Fruit fly (Drosophila melanogaster): Measurements from ENCODE around the gene CG15739.

DNA sequence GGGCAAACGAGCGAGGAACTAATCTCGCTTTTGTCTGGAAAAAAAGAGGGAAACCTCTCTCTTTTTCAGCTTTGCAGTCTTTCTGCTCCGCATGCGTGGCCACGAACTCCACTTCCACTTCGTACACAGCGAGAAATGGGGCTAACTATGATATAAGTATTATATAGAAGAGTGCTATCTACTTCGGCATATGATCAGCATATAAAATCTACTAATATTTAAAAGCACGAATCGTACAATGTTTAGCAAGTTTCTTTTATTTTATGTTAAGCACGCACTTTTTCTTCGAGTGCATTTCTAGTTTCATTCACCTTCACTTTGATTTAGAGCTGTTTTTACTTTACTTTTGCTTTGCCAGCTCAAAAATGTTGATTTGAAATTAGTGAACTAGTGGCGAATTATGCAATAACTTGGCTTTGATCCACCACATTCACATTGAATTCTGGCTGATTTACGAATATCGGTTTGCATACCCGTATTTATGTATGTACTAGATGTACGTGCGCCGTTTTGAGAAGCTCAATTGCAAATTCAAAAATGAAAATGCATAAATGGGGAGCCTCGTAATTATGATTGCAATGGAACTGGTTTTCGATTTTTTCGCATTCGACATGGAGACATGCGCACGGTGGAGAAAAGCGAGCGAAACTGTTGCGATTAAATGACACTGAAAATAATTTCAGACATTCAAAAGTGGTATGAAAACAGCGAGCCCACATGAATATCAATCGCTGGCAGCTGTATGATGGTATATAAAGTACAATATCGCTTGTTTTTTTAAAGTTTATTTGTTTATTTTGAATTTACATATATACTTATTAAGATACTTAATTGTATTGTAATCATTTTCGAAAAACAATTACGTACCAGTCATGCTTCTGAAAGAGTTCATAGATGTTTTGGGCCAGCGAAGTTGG is 15.3 kb upstream of the CG15739 start:
- TF ChIP-seq Mio (GFP tag; optimal IDR thresholded peaks at IDR 0.05) = no peak
- no peak for TF ChIP-seq tai (GFP tag; optimal IDR thresholded peaks at IDR 0.05)
- peak; percentile 47 for TF ChIP-seq sage (GFP tag; optimal IDR thresholded peaks at IDR 0.05)
